Worm (Caenorhabditis elegans) whole organism, L1 larva: ENCODE measurements around the gene F53F8.7.
A peak's percentile ranks its signal among the peaks of the same experiment; 100 is the strongest.

ENCODE experiments used
- C04F5.9 ChIP-seq: sonication (generic microtip); optimal IDR thresholded peaks from 2 replicates; lab custom pipeline; 2016; ENCODE audit warnings: missing genetic modification characterization, missing compliant biosample characterization
- C16A3.4 ChIP-seq: fragments of 150-350 bp; optimal IDR thresholded peaks from 2 replicates; lab custom pipeline; 2014; ENCODE audit warnings: missing biosample characterization, missing genetic modification characterization
- C34B4.2 ChIP-seq: sonication (generic microtip); optimal IDR thresholded peaks from 2 replicates; lab custom pipeline; 2017; ENCODE audit warnings: mild to moderate bottlenecking, missing genetic modification characterization, missing compliant biosample characterization
- Y116A8C.19 ChIP-seq: sonication (generic microtip); optimal IDR thresholded peaks from 2 replicates; lab custom pipeline; 2016; ENCODE audit warnings: missing compliant biosample characterization, missing genetic modification characterization, borderline replicate concordance
- aly-2 ChIP-seq: fragments of 150-350 bp; optimal IDR thresholded peaks from 2 replicates; lab custom pipeline; 2014; ENCODE audit warnings: missing biosample characterization, missing genetic modification characterization
- ama-1 ChIP-seq: fragments of 150-350 bp; optimal IDR thresholded peaks from 2 replicates; lab custom pipeline; 2014
- ceh-63 ChIP-seq: fragments of 200-800 bp; sonication (Bioruptor generic); optimal IDR thresholded peaks from 2 replicates; lab custom pipeline; 2018; ENCODE audit warnings: mild to moderate bottlenecking, missing genetic modification characterization, missing compliant biosample characterization
- ceh-8 ChIP-seq: fragments of 200-800 bp; sonication (Bioruptor generic); optimal IDR thresholded peaks from 2 replicates; lab custom pipeline; 2018; ENCODE audit warnings: mild to moderate bottlenecking, missing genetic modification characterization, moderate library complexity, missing compliant biosample characterization
- ceh-90 ChIP-seq: sonication (generic microtip); optimal IDR thresholded peaks from 2 replicates; lab custom pipeline; 2016; ENCODE audit warnings: missing genetic modification characterization, missing compliant biosample characterization
- ces-1 ChIP-seq: fragments of 150-350 bp; optimal IDR thresholded peaks from 2 replicates; lab custom pipeline; 2014; ENCODE audit warnings: missing biosample characterization, missing genetic modification reagents, missing genetic modification characterization
- dpl-1 ChIP-seq, 3 experiments: fragments of 150-350 bp in 2 of 3; sonication (generic microtip) in 1 of 3; optimal IDR thresholded peaks; 2 replicates each; lab custom pipeline; 2014 to 2017; ENCODE audit warnings: missing biosample characterization in 3 of 3, missing genetic modification characterization in 3 of 3, missing genetic modification reagents in 3 of 3
- dsc-1 ChIP-seq: sonication (generic microtip); optimal IDR thresholded peaks from 2 replicates; lab custom pipeline; 2016; ENCODE audit warnings: mild to moderate bottlenecking, missing genetic modification characterization, missing compliant biosample characterization
- efl-1 ChIP-seq, 4 experiments: fragments of 150-350 bp; optimal IDR thresholded peaks in 3 of 4; peaks in 1 of 4; 1 replicate in 1 of 4; 2 replicates in 3 of 4; lab custom pipeline; 2014; ENCODE audit warnings: missing biosample characterization in 2 of 4, missing genetic modification characterization in 2 of 4, missing genetic modification reagents in 2 of 4
- egl-13 ChIP-seq: sonication (generic microtip); optimal IDR thresholded peaks from 2 replicates; lab custom pipeline; 2016; ENCODE audit warnings: missing genotype, missing genetic modification reagents, missing genetic modification characterization, missing compliant biosample characterization
- elt-2 ChIP-seq: sonication (generic microtip); optimal IDR thresholded peaks from 2 replicates; lab custom pipeline; 2016; ENCODE audit warnings: missing genetic modification characterization, mild to moderate bottlenecking, inconsistent platforms, missing compliant biosample characterization, missing genetic modification reagents
- elt-3 ChIP-seq, 6 experiments: fragments of 150-350 bp in 1 of 6; sonication (generic microtip); optimal IDR thresholded peaks; 2 replicates each; lab custom pipeline; 2017 to 2018; ENCODE audit warnings: missing biosample characterization in 6 of 6, missing genetic modification characterization in 6 of 6, inconsistent platforms in 1 of 6
- fos-1 ChIP-seq: fragments of 150-350 bp; optimal IDR thresholded peaks from 2 replicates; lab custom pipeline; 2014; ENCODE audit warnings: missing biosample characterization, missing genetic modification characterization
- hlh-4 ChIP-seq: sonication (generic microtip); optimal IDR thresholded peaks from 2 replicates; lab custom pipeline; 2016; ENCODE audit warnings: mild to moderate bottlenecking, missing genetic modification characterization, missing compliant biosample characterization
- isw-1 ChIP-seq: fragments of 200-800 bp; sonication (Bioruptor generic); IDR thresholded peaks from 2 replicates; pipeline ENCODE4 v1.3.6; 2022; ENCODE audit warnings: missing genetic modification characterization, missing compliant biosample characterization
- jun-1 ChIP-seq: fragments of 150-350 bp; optimal IDR thresholded peaks from 2 replicates; lab custom pipeline; 2014; ENCODE audit warnings: missing biosample characterization, missing genetic modification reagents, missing genetic modification characterization
- lin-14 ChIP-seq: fragments of 200-800 bp; sonication (Bioruptor generic); optimal IDR thresholded peaks from 2 replicates; lab custom pipeline; 2018; ENCODE audit warnings: mild to moderate bottlenecking, missing genetic modification characterization, moderate library complexity, missing compliant biosample characterization
- lin-15B ChIP-seq: fragments of 150-350 bp; sonication (generic microtip); optimal IDR thresholded peaks from 3 replicates; lab custom pipeline; 2014; ENCODE audit warnings: missing biosample characterization, missing genetic modification characterization
- lin-35 ChIP-seq, 2 experiments: fragments of 150-350 bp; optimal IDR thresholded peaks; 2 replicates each; lab custom pipeline; 2014; ENCODE audit warnings: missing biosample characterization in 2 of 2, missing genetic modification characterization in 2 of 2, missing genetic modification reagents in 2 of 2
- lir-3 ChIP-seq: sonication (generic microtip); optimal IDR thresholded peaks from 2 replicates; lab custom pipeline; 2016; ENCODE audit warnings: mild to moderate bottlenecking, missing genetic modification characterization, moderate library complexity, missing compliant biosample characterization; ENCODE audit not compliant: poor library complexity
- lsy-2 ChIP-seq, 2 experiments: fragments of 150-350 bp; optimal IDR thresholded peaks; 2 replicates each; lab custom pipeline; 2014; ENCODE audit warnings: missing biosample characterization in 2 of 2, missing genetic modification characterization in 2 of 2
- mab-9 ChIP-seq: fragments of 200-800 bp; sonication (Bioruptor generic); IDR thresholded peaks from 2 replicates; pipeline ENCODE4 v1.3.6; 2022; ENCODE audit warnings: missing genetic modification reagents, missing genetic modification characterization, missing compliant biosample characterization
- mef-2 ChIP-seq: fragments of 150-350 bp; optimal IDR thresholded peaks from 2 replicates; lab custom pipeline; 2014; ENCODE audit warnings: missing biosample characterization, missing genetic modification characterization
- mep-1 ChIP-seq: fragments of 150-350 bp; optimal IDR thresholded peaks from 2 replicates; lab custom pipeline; 2014; ENCODE audit warnings: missing biosample characterization, missing genetic modification characterization
- nhr-11 ChIP-seq: fragments of 150-350 bp; optimal IDR thresholded peaks from 2 replicates; lab custom pipeline; 2014; ENCODE audit warnings: missing biosample characterization, missing genetic modification characterization
- nhr-12 ChIP-seq: sonication (generic microtip); optimal IDR thresholded peaks from 2 replicates; lab custom pipeline; 2017; ENCODE audit warnings: missing biosample characterization, missing genetic modification characterization
- nhr-20 ChIP-seq: sonication (generic microtip); optimal IDR thresholded peaks from 2 replicates; lab custom pipeline; 2016; ENCODE audit warnings: mild to moderate bottlenecking, missing genetic modification characterization, missing compliant biosample characterization
- nhr-47 ChIP-seq: sonication (generic microtip); optimal IDR thresholded peaks from 2 replicates; lab custom pipeline; 2016; ENCODE audit warnings: mild to moderate bottlenecking, missing genetic modification characterization, moderate library complexity, missing compliant biosample characterization
- nhr-71 ChIP-seq: sonication (generic microtip); optimal IDR thresholded peaks from 2 replicates; lab custom pipeline; 2016; ENCODE audit warnings: mild to moderate bottlenecking, missing genetic modification characterization, moderate library complexity, missing compliant biosample characterization
- nhr-76 ChIP-seq: sonication (generic microtip); optimal IDR thresholded peaks from 2 replicates; lab custom pipeline; 2017; ENCODE audit warnings: missing biosample characterization, missing genetic modification characterization
- nhr-85 ChIP-seq: sonication (generic microtip); peaks from one replicate; lab custom pipeline; 2016; ENCODE audit warnings: missing genetic modification characterization, inconsistent platforms, missing compliant biosample characterization
- pag-3 ChIP-seq: sonication (generic microtip); optimal IDR thresholded peaks from 2 replicates; lab custom pipeline; 2017; ENCODE audit warnings: missing genetic modification characterization, mild to moderate bottlenecking, missing compliant biosample characterization, antibody characterized with exemption, borderline replicate concordance; ENCODE audit not compliant: insufficient read depth
- pqm-1 ChIP-seq: sonication (generic microtip); optimal IDR thresholded peaks from 3 replicates; lab custom pipeline; 2017; ENCODE audit warnings: missing biosample characterization, missing genetic modification characterization
- skn-1 ChIP-seq: fragments of 150-350 bp; optimal IDR thresholded peaks from 2 replicates; lab custom pipeline; 2014; ENCODE audit warnings: missing biosample characterization, missing genetic modification characterization
- snpc-4 ChIP-seq: fragments of 150-350 bp; optimal IDR thresholded peaks from 2 replicates; lab custom pipeline; 2014; ENCODE audit warnings: missing biosample characterization, missing genetic modification characterization
- sup-37 ChIP-seq: fragments of 200-800 bp; sonication (Bioruptor generic); optimal IDR thresholded peaks from 2 replicates; lab custom pipeline; 2018; ENCODE audit warnings: mild to moderate bottlenecking, missing genetic modification characterization, missing compliant biosample characterization
- tbx-2 ChIP-seq: sonication (generic microtip); optimal IDR thresholded peaks from 2 replicates; lab custom pipeline; 2016; ENCODE audit warnings: missing genetic modification characterization, missing compliant biosample characterization
- unc-130 ChIP-seq: fragments of 150-350 bp; optimal IDR thresholded peaks from 2 replicates; lab custom pipeline; 2017; ENCODE audit warnings: missing biosample characterization, missing genetic modification characterization, inconsistent platforms
- unc-62 ChIP-seq: fragments of 150-350 bp; optimal IDR thresholded peaks from 2 replicates; lab custom pipeline; 2014; ENCODE audit warnings: missing biosample characterization, missing genetic modification reagents, missing genetic modification characterization
- unc-86 ChIP-seq: sonication (generic microtip); optimal IDR thresholded peaks from 2 replicates; lab custom pipeline; 2016; ENCODE audit warnings: missing genetic modification characterization, missing compliant biosample characterization
- unc-98 ChIP-seq: fragments of 200-800 bp; sonication (Bioruptor generic); IDR thresholded peaks from 2 replicates; pipeline ENCODE4 v1.3.6; 2022; ENCODE audit warnings: missing genetic modification characterization, missing compliant biosample characterization
- vab-15 ChIP-seq: sonication (generic microtip); optimal IDR thresholded peaks from 2 replicates; lab custom pipeline; 2017; ENCODE audit warnings: missing genotype, mild to moderate bottlenecking, missing genetic modification characterization, missing compliant biosample characterization

F53F8.7 gene

ce11 chrV:20728763-20729350 is 30.7 kb upstream of the F53F8.7 start, which contains the start of gene ipla-3 (continued):
- TF ChIP-seq nhr-12 (tag; lab: Kevin White, UChicago) (no peak), unc-130 (tag; lab: Kevin White, UChicago) (no peak), mep-1 (tag; lab: Kevin White, UChicago) (peak; percentile 56), nhr-71 (peak; percentile 68), dsc-1 (tag; lab: Kevin White, UChicago) (no peak), jun-1 (tag; lab: Kevin White, UChicago) (peak; percentile 10), elt-3 (tag; optimal IDR thresholded peaks at IDR 0.05; lab: Kevin White, UChicago) (no peak), nhr-47 (tag; lab: Kevin White, UChicago) (no peak), tbx-2 (no peak), lin-35 (GFP tag; optimal IDR thresholded peaks at IDR 0.05; lab: Kevin White, UChicago) (peak; percentile 20 to 60), egl-13 (no peak), lin-15B (no peak), C16A3.4 (tag; lab: Kevin White, UChicago) (no peak), snpc-4 (tag; lab: Kevin White, UChicago) (peak; percentile 18), lin-14 (GFP tag; lab: Kevin White, UChicago) (no peak), lir-3 (tag; lab: Kevin White, UChicago) (no peak), skn-1 (peak; percentile 36), dpl-1 (GFP tag; optimal IDR thresholded peaks at IDR 0.05; lab: Kevin White, UChicago) (peak in 2 of 3 experiments; percentile 21 to 36), nhr-11 (no peak), hlh-4 (tag; lab: Kevin White, UChicago) (no peak), ama-1 (lab: Kevin White, UChicago) (no peak), C04F5.9 (tag; lab: Kevin White, UChicago) (no peak), ces-1 (GFP tag; lab: Kevin White, UChicago) (no peak), nhr-20 (tag; lab: Kevin White, UChicago) (peak; percentile 50), nhr-76 (tag; lab: Kevin White, UChicago) (no peak), fos-1 (tag; lab: Kevin White, UChicago) (no peak), mef-2 (tag; lab: Kevin White, UChicago) (no peak), Y116A8C.19 (tag; lab: Kevin White, UChicago) (no peak), isw-1 (GFP tag; lab: Robert Waterston, UW) (no peak), unc-62 (GFP tag; lab: Kevin White, UChicago) (no peak), sup-37 (GFP tag; lab: Kevin White, UChicago) (no peak), vab-15 (tag; lab: Kevin White, UChicago) (no peak), unc-98 (GFP tag; lab: Robert Waterston, UW) (no peak), elt-2 (tag; lab: Kevin White, UChicago) (peak; percentile 77), C34B4.2 (tag; lab: Kevin White, UChicago) (no peak), unc-86 (tag; lab: Kevin White, UChicago) (no peak), ceh-90 (no peak), pqm-1 (no peak), mab-9 (GFP tag; lab: Robert Waterston, UW) (0 out of 2 replicates have a peak, but pooled peaks have one; percentile 26), ceh-63 (no peak), aly-2 (tag; lab: Kevin White, UChicago) (no peak), ceh-8 (GFP tag; lab: Kevin White, UChicago) (no peak), pag-3 (no peak), lsy-2 (tag; optimal IDR thresholded peaks at IDR 0.05; lab: Kevin White, UChicago) (peak; percentile 22 to 59), nhr-85 (tag; lab: Kevin White, UChicago) (peak; percentile 58), efl-1 (optimal IDR thresholded peaks at IDR 0.05; lab: Kevin White, UChicago) (peak; percentile 28 to 42), efl-1 (GFP tag; optimal IDR thresholded peaks at IDR 0.05 in 1 of 2; lab: Kevin White, UChicago) (peak in 1 of 2 experiments; percentile 85)
